Fruit fly (Drosophila melanogaster) whole organism, prepupa: ENCODE results near the gene ct.

Source experiments
- Blimp-1 ChIP-seq: fragments of 200-800 bp; sonication (Bioruptor generic); optimal IDR thresholded peaks from 3 replicates; lab custom pipeline; 2017; ENCODE audit warnings: missing biosample characterization, missing genetic modification characterization, mild to moderate bottlenecking, moderate library complexity, missing genetic modification reagents
- CG10631 ChIP-seq: fragments of 200-800 bp; sonication (Bioruptor generic); optimal IDR thresholded peaks from 2 replicates; lab custom pipeline; 2016; ENCODE audit warnings: missing biosample characterization, missing genetic modification characterization
- CG10669 ChIP-seq: fragments of 200-800 bp; sonication (Bioruptor generic); optimal IDR thresholded peaks from 3 replicates; lab custom pipeline; 2018; ENCODE audit warnings: missing biosample characterization, mild to moderate bottlenecking, missing genetic modification characterization, moderate library complexity
- CG11294 ChIP-seq: fragments of 200-800 bp; sonication (Bioruptor generic); IDR thresholded peaks from 2 replicates; pipeline ENCODE4 v1.3.6; 2022; ENCODE audit warnings: missing biosample characterization, missing genetic modification characterization
- CG11762 ChIP-seq: fragments of 200-800 bp; sonication (Bioruptor generic); optimal IDR thresholded peaks from 3 replicates; lab custom pipeline; 2016; ENCODE audit warnings: missing biosample characterization, missing genetic modification characterization; ENCODE audit not compliant: insufficient read depth
- CG11902 ChIP-seq: fragments of 200-800 bp; sonication (Bioruptor generic); optimal IDR thresholded peaks from 3 replicates; lab custom pipeline; 2016; ENCODE audit warnings: missing biosample characterization, missing genetic modification characterization
- CG15336 ChIP-seq: fragments of 200-800 bp; sonication (Bioruptor generic); IDR thresholded peaks from 2 replicates; pipeline ENCODE4 v1.3.6; 2022; ENCODE audit warnings: missing biosample characterization, missing genetic modification characterization
- CG16779 ChIP-seq: fragments of 200-800 bp; sonication (Bioruptor generic); optimal IDR thresholded peaks from 3 replicates; lab custom pipeline; 2017; ENCODE audit warnings: missing biosample characterization, mild to moderate bottlenecking, missing genetic modification characterization
- CG3032 ChIP-seq: fragments of 200-800 bp; optimal IDR thresholded peaks from 2 replicates; lab custom pipeline; 2019; ENCODE audit warnings: missing biosample characterization, mild to moderate bottlenecking, missing genetic modification characterization, moderate library complexity
- CG32006 ChIP-seq: fragments of 200-800 bp; sonication (Bioruptor generic); optimal IDR thresholded peaks from 3 replicates; lab custom pipeline; 2017; ENCODE audit warnings: missing biosample characterization, mild to moderate bottlenecking, missing genetic modification characterization
- CG34406 ChIP-seq: fragments of 200-800 bp; sonication (Bioruptor generic); optimal IDR thresholded peaks from 3 replicates; lab custom pipeline; 2016; ENCODE audit warnings: missing biosample characterization, missing genetic modification characterization
- CG3919 ChIP-seq: fragments of 200-800 bp; sonication (Bioruptor generic); optimal IDR thresholded peaks from 3 replicates; lab custom pipeline; 2016; ENCODE audit warnings: missing biosample characterization, missing genetic modification characterization
- CG4318 ChIP-seq: fragments of 200-800 bp; sonication (Bioruptor generic); optimal IDR thresholded peaks from 3 replicates; lab custom pipeline; 2017; ENCODE audit warnings: missing biosample characterization, mild to moderate bottlenecking, missing genetic modification characterization
- CG6163 ChIP-seq: fragments of 200-800 bp; sonication (Bioruptor generic); IDR thresholded peaks from 3 replicates; pipeline ENCODE4 v1.3.6; 2022; ENCODE audit warnings: missing biosample characterization, missing genetic modification characterization
- CG6276 ChIP-seq: fragments of 200-800 bp; sonication (Bioruptor generic); optimal IDR thresholded peaks from 2 replicates; lab custom pipeline; 2017; ENCODE audit warnings: missing biosample characterization, mild to moderate bottlenecking, missing genetic modification characterization
- CG6792 ChIP-seq: fragments of 200-800 bp; sonication (Bioruptor generic); optimal IDR thresholded peaks from 3 replicates; lab custom pipeline; 2016; ENCODE audit warnings: missing biosample characterization, missing genetic modification characterization
- CG6808 ChIP-seq: fragments of 200-800 bp; sonication (Bioruptor generic); optimal IDR thresholded peaks from 3 replicates; lab custom pipeline; 2017; ENCODE audit warnings: missing biosample characterization, missing genetic modification characterization, mild to moderate bottlenecking, moderate library complexity, missing genetic modification reagents
- CG7368 ChIP-seq: fragments of 200-800 bp; sonication (Bioruptor generic); optimal IDR thresholded peaks from 3 replicates; lab custom pipeline; 2016; ENCODE audit warnings: missing biosample characterization, missing genetic modification characterization
- CG8119 ChIP-seq: fragments of 200-800 bp; sonication (Bioruptor generic); IDR thresholded peaks from 3 replicates; pipeline ENCODE4 v1.3.6; 2022; ENCODE audit warnings: missing biosample characterization, missing genetic modification characterization
- CG8632 ChIP-seq: fragments of 200-800 bp; sonication (Bioruptor generic); optimal IDR thresholded peaks from 3 replicates; lab custom pipeline; 2016; ENCODE audit warnings: missing biosample characterization, missing genetic modification characterization
- Eip75B ChIP-seq: fragments of 200-800 bp; sonication (Bioruptor generic); optimal IDR thresholded peaks from 3 replicates; lab custom pipeline; 2016; ENCODE audit warnings: missing biosample characterization, missing genetic modification characterization
- Eip93F ChIP-seq: fragments of 200-800 bp; sonication (Bioruptor generic); optimal IDR thresholded peaks from 2 replicates; lab custom pipeline; 2016; ENCODE audit warnings: missing biosample characterization, mild to moderate bottlenecking, missing genetic modification characterization
- Ets96B ChIP-seq: fragments of 200-800 bp; optimal IDR thresholded peaks from 2 replicates; lab custom pipeline; 2019; ENCODE audit warnings: missing biosample characterization, mild to moderate bottlenecking, missing genetic modification characterization, moderate library complexity
- Gug ChIP-seq: fragments of 200-800 bp; sonication (Bioruptor generic); IDR thresholded peaks from 2 replicates; pipeline ENCODE4 v1.3.6; 2022; ENCODE audit warnings: missing biosample characterization, missing genetic modification characterization
- Hr38 ChIP-seq: sonication (Bioruptor generic); optimal IDR thresholded peaks from 2 replicates; lab custom pipeline; 2016; ENCODE audit warnings: missing biosample characterization, missing genetic modification characterization
- Hr39 ChIP-seq: fragments of 200-800 bp; sonication (Bioruptor generic); optimal IDR thresholded peaks from 2 replicates; lab custom pipeline; 2016; ENCODE audit warnings: missing biosample characterization, missing genetic modification characterization
- Met ChIP-seq: fragments of 200-800 bp; sonication (Bioruptor generic); optimal IDR thresholded peaks from 3 replicates; lab custom pipeline; 2016; ENCODE audit warnings: missing biosample characterization, missing genetic modification characterization
- OdsH ChIP-seq: fragments of 200-800 bp; sonication (Bioruptor generic); optimal IDR thresholded peaks from 3 replicates; lab custom pipeline; 2016; ENCODE audit warnings: missing biosample characterization, missing genetic modification characterization
- Sox102F ChIP-seq: fragments of 200-800 bp; sonication (Bioruptor generic); optimal IDR thresholded peaks from 2 replicates; lab custom pipeline; 2016; ENCODE audit warnings: missing biosample characterization, mild to moderate bottlenecking, missing genetic modification characterization
- Sox15 ChIP-seq: fragments of 200-800 bp; sonication (Bioruptor generic); optimal IDR thresholded peaks from 3 replicates; lab custom pipeline; 2016; ENCODE audit warnings: missing biosample characterization, missing genetic modification characterization
- achi ChIP-seq: fragments of 200-800 bp; sonication (Bioruptor generic); optimal IDR thresholded peaks from 3 replicates; lab custom pipeline; 2016; ENCODE audit warnings: missing biosample characterization, missing genetic modification characterization
- acj6 ChIP-seq: fragments of 200-800 bp; sonication (Bioruptor generic); optimal IDR thresholded peaks from 3 replicates; lab custom pipeline; 2016; ENCODE audit warnings: missing biosample characterization, missing genetic modification characterization
- dac ChIP-seq: fragments of 200-800 bp; sonication (Bioruptor generic); optimal IDR thresholded peaks from 2 replicates; lab custom pipeline; 2017; ENCODE audit warnings: missing biosample characterization, mild to moderate bottlenecking, missing genetic modification characterization
- esn ChIP-seq: fragments of 200-800 bp; sonication (Bioruptor generic); optimal IDR thresholded peaks from 2 replicates; lab custom pipeline; 2016; ENCODE audit warnings: missing biosample characterization, mild to moderate bottlenecking, missing genetic modification characterization, moderate library complexity
- fd59A ChIP-seq: fragments of 200-800 bp; sonication (Bioruptor generic); optimal IDR thresholded peaks from 2 replicates; lab custom pipeline; 2017; ENCODE audit warnings: missing biosample characterization, mild to moderate bottlenecking, missing genetic modification characterization, missing genetic modification reagents
- fkh ChIP-seq: fragments of 200-800 bp; sonication (Bioruptor generic); optimal IDR thresholded peaks from 3 replicates; lab custom pipeline; 2017; ENCODE audit warnings: missing biosample characterization, mild to moderate bottlenecking, missing genetic modification characterization, moderate library complexity
- net ChIP-seq: fragments of 200-800 bp; sonication (Bioruptor generic); optimal IDR thresholded peaks from 3 replicates; lab custom pipeline; 2016; ENCODE audit warnings: missing biosample characterization, missing genetic modification characterization
- salr ChIP-seq, 2 experiments: fragments of 200-800 bp; sonication (Bioruptor generic); optimal IDR thresholded peaks; 3 replicates each; lab custom pipeline; 2016 to 2018; ENCODE audit warnings: missing biosample characterization in 2 of 2, missing genetic modification characterization in 2 of 2, mild to moderate bottlenecking in 1 of 2
- spab ChIP-seq: fragments of 200-800 bp; sonication (Bioruptor generic); optimal IDR thresholded peaks from 2 replicates; lab custom pipeline; 2017; ENCODE audit warnings: missing biosample characterization, mild to moderate bottlenecking, missing genetic modification characterization, missing genetic modification reagents
- ss ChIP-seq, 2 experiments: fragments of 200-800 bp; sonication (Bioruptor generic); optimal IDR thresholded peaks; 2 replicates in 1 of 2; 3 replicates in 1 of 2; lab custom pipeline; 2017 to 2018; ENCODE audit warnings: mild to moderate bottlenecking in 2 of 2, missing biosample characterization in 2 of 2, missing genetic modification characterization in 2 of 2, moderate library complexity in 1 of 2
- svp ChIP-seq: fragments of 200-800 bp; sonication (Bioruptor generic); peaks from one replicate; lab custom pipeline; 2016; ENCODE audit warnings: missing biosample characterization, missing genetic modification characterization
- vri ChIP-seq: fragments of 200-800 bp; sonication (Bioruptor generic); optimal IDR thresholded peaks from 3 replicates; lab custom pipeline; 2016; ENCODE audit warnings: missing biosample characterization, mild to moderate bottlenecking, missing genetic modification characterization

ct gene

DNA sequence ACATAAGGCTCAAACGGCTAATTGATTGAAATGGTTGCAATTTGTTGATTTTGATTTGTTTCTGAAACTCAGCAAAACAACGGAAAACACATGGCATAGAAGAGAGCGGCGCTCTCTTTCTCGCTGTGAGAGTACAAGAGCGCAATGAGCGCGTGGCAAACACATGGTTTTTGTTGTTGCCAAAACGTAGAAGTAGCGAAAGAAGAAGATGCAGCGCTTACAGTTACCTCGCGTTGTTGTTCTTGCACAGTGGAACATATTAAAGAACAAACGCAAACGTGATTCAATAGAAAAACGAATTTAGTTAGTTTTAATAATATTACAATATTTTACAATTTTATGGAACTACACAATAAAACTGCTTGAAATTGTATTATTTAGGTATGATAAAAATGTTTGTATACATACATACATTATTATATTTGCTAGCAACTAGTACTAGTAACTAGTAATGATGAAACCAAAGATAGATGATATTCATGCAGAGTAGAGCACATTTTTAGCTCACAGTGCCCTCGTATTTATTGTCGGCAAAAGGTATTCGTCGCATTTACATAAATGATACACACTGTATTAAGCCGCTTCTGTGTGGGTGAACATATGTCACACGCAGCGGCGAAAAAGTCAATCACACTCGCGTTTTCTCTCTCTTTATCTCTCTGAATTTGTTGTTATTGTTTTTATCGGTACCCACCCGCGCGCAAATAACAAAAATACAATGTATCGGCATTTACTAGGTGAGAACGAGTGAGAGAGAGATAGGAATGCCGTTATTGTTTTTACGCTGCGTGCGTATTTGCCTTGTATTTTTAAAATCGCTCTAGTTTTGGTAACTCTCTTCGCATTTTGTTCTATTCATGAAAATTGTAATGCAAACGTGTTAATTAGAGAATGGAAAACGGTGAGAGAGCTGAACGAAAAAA is 97.2 kb downstream of the ct start (continued):
- TF ChIP-seq spab (GFP tag; lab: Kevin White, UChicago) (peak; percentile 90), Hr38 (GFP tag; lab: Kevin White, UChicago) (no peak), svp (GFP tag; lab: Kevin White, UChicago) (peak; percentile 96), CG32006 (GFP tag; lab: Kevin White, UChicago) (peak; percentile 96), salr (GFP tag; optimal IDR thresholded peaks at IDR 0.05; lab: Kevin White, UChicago) (peak; percentile 78 to 95), CG10669 (GFP tag; lab: Kevin White, UChicago) (peak; percentile 93), Blimp-1 (GFP tag; lab: Kevin White, UChicago) (peak; percentile 84), CG11294 (peak; percentile 83), CG6163 (GFP tag; lab: Robert Waterston, UW) (peak; percentile 80), Eip75B (GFP tag; lab: Kevin White, UChicago) (peak; percentile 93), Sox15 (peak; percentile 87), dac (peak; percentile 89), CG11762 (GFP tag; lab: Kevin White, UChicago) (peak; percentile 95), CG3919 (peak; percentile 94), CG7368 (GFP tag; lab: Kevin White, UChicago) (peak; percentile 90), achi (GFP tag; lab: Kevin White, UChicago) (peak; percentile 92), Hr39 (GFP tag; lab: Kevin White, UChicago) (peak; percentile 91), esn (GFP tag; lab: Kevin White, UChicago) (peak; percentile 95), CG8632 (GFP tag; lab: Kevin White, UChicago) (peak; percentile 92), fd59A (GFP tag; lab: Kevin White, UChicago) (peak; percentile 89), CG11902 (GFP tag; lab: Kevin White, UChicago) (peak; percentile 86), fkh (GFP tag; lab: Kevin White, UChicago) (peak; percentile 79), Met (GFP tag; lab: Kevin White, UChicago) (peak; percentile 95), Gug (GFP tag; lab: Robert Waterston, UW) (peak; percentile 88)

DNA sequence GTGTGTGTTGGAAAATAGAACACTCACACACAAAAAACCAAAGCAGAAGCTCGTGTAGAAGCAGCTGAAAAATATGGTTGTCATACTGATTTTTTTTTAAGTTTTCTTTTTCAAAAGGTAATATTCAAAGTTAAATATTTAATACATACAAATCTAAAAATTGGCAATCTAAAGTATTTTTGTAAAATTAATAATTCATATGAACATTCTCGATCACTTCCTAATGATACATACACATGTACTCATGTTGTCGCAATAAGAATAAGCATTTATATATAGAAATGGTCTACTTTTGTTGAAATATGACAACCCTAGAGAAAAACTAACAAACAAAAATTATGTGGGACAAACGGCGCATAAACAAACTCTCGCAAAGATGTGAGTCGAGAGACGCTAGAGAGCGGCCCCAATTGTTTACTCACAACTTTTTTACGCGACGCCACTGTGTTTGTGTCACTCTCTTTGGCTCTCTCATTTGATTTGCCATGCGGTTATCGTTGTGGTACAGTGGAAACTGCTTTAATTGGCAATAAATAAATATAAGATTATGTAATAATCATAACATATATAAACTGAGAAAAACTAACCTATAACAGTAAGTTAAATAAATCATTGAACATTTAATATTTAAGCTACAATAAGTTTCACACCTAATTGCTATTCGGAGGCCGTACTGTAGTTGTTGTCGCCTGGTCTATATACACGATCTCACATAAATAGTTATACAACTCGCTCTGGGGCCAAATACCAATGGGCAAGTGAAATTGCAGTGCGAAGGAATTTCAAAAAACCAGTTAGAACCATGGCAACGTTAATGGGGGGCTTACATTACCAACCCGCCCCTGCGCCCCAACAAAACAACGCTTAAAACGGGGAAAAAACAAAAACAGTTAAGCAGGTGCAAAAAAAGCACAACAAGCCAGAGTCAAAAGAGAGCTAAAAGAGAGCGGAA is 98.4 kb downstream of the ct start:
- TF ChIP-seq fkh (GFP tag; lab: Kevin White, UChicago) (peak; percentile 91), CG6792 (GFP tag; lab: Kevin White, UChicago) (peak; percentile 98), CG8119 (GFP tag; lab: Robert Waterston, UW) (peak; percentile 99), CG10669 (GFP tag; lab: Kevin White, UChicago) (peak; percentile 98), CG6808 (peak; percentile 98), svp (GFP tag; lab: Kevin White, UChicago) (peak; percentile 98), CG10631 (peak; percentile 99), net (GFP tag; lab: Kevin White, UChicago) (peak; percentile 98), acj6 (GFP tag; lab: Kevin White, UChicago) (peak; percentile 98), Eip93F (GFP tag; lab: Kevin White, UChicago) (peak; percentile 95), CG11902 (GFP tag; lab: Kevin White, UChicago) (peak; percentile 95), CG8632 (GFP tag; lab: Kevin White, UChicago) (peak; percentile 99), Gug (GFP tag; lab: Robert Waterston, UW) (peak; percentile 98), Sox15 (peak; percentile 93), Blimp-1 (GFP tag; lab: Kevin White, UChicago) (peak; percentile 94), CG7368 (GFP tag; lab: Kevin White, UChicago) (peak; percentile 97), CG11762 (GFP tag; lab: Kevin White, UChicago) (peak; percentile 91), CG15336 (GFP tag; lab: Robert Waterston, UW) (peak; percentile 99), OdsH (GFP tag; lab: Kevin White, UChicago) (peak; percentile 98), achi (GFP tag; lab: Kevin White, UChicago) (peak; percentile 98), Sox102F (GFP tag; lab: Kevin White, UChicago) (peak; percentile 97), ss (GFP tag; optimal IDR thresholded peaks at IDR 0.05; lab: Kevin White, UChicago) (peak; percentile 98 to 99), CG6276 (peak; percentile 97), CG16779 (tag; lab: Kevin White, UChicago) (peak; percentile 96), CG4318 (GFP tag; lab: Kevin White, UChicago) (peak; percentile 94), Ets96B (peak; percentile 99), CG3032 (tag; lab: Kevin White, UChicago) (peak; percentile 99), vri (GFP tag; lab: Kevin White, UChicago) (peak; percentile 89), esn (GFP tag; lab: Kevin White, UChicago) (peak; percentile 98), CG34406 (GFP tag; lab: Kevin White, UChicago) (peak; percentile 99), CG3919 (peak; percentile 98), CG11294 (peak; percentile 98)
